Fruit fly (Drosophila melanogaster): ENCODE data around the gene TfIIA-L.

The TfIIA-L gene

dm6 chr3R:27245401-27245757 is 5.5 kb upstream of the TfIIA-L start (continued):
- TF ChIP-seq CG4820 (GFP tag; optimal IDR thresholded peaks at IDR 0.05) (no peak), Max (GFP tag; optimal IDR thresholded peaks at IDR 0.05) (no peak), her (GFP tag; optimal IDR thresholded peaks at IDR 0.05) (no peak), CG11504 (tag; optimal IDR thresholded peaks at IDR 0.05) (no peak), Dp (GFP tag; optimal IDR thresholded peaks at IDR 0.05) (peak; percentile 16), klu (GFP tag; IDR thresholded peaks at IDR 0.05) (no peak), Sox100B (GFP tag; optimal IDR thresholded peaks at IDR 0.05) (no peak), Usf (GFP tag; optimal IDR thresholded peaks at IDR 0.05) (no peak), zf30C (GFP tag; optimal IDR thresholded peaks at IDR 0.05) (no peak), CG1602 (GFP tag; optimal IDR thresholded peaks at IDR 0.05) (no peak), inv (GFP tag; IDR thresholded peaks at IDR 0.05; ENCODE audit: partially characterized antibody) (no peak), tio (GFP tag; optimal IDR thresholded peaks at IDR 0.05) (no peak), Nf-YC (tag; optimal IDR thresholded peaks at IDR 0.05) (peak; percentile 50), fd64A (GFP tag; optimal IDR thresholded peaks at IDR 0.05) (no peak), CrebB (tag; optimal IDR thresholded peaks at IDR 0.05) (peak; percentile 17), danr (GFP tag; IDR thresholded peaks at IDR 0.05) (no peak), Tbp (GFP tag; optimal IDR thresholded peaks at IDR 0.05) (no peak), CG17186 (GFP tag; optimal IDR thresholded peaks at IDR 0.05) (peak; percentile 8), sc (optimal IDR thresholded peaks at IDR 0.05) (no peak), sc (GFP tag; optimal IDR thresholded peaks at IDR 0.05) (no peak), CG13424 (tag; optimal IDR thresholded peaks at IDR 0.05) (no peak), BtbVII (GFP tag; optimal IDR thresholded peaks at IDR 0.05) (no peak), crp (GFP tag; optimal IDR thresholded peaks at IDR 0.05) (no peak), Bdp1 (GFP tag; optimal IDR thresholded peaks at IDR 0.05) (no peak), sqz (GFP tag; optimal IDR thresholded peaks at IDR 0.05) (no peak), Ets97D (GFP tag; optimal IDR thresholded peaks at IDR 0.05) (no peak), seq (GFP tag; IDR thresholded peaks at IDR 0.05) (no peak), CG9817 (tag; optimal IDR thresholded peaks at IDR 0.05) (no peak), NFAT (GFP tag; IDR thresholded peaks at IDR 0.05) (no peak), CG1233 (GFP tag; optimal IDR thresholded peaks at IDR 0.05) (no peak), cas (GFP tag; IDR thresholded peaks at IDR 0.05) (no peak), CG33557 (GFP tag; optimal IDR thresholded peaks at IDR 0.05) (no peak), Dek (tag; optimal IDR thresholded peaks at IDR 0.05) (no peak), trem (tag; optimal IDR thresholded peaks at IDR 0.05) (no peak), CG31224 (GFP tag; IDR thresholded peaks at IDR 0.05) (no peak), BEAF-32 (GFP tag; optimal IDR thresholded peaks at IDR 0.05) (peak; percentile 15), TFAM (GFP tag; optimal IDR thresholded peaks at IDR 0.05) (no peak), schlank (tag; optimal IDR thresholded peaks at IDR 0.05) (no peak), CG18599 (GFP tag; optimal IDR thresholded peaks at IDR 0.05) (no peak), phol (tag; optimal IDR thresholded peaks at IDR 0.05) (no peak), CG4404 (GFP tag; IDR thresholded peaks at IDR 0.05) (no peak), dysf (GFP tag; IDR thresholded peaks at IDR 0.05) (no peak), CG8290 (GFP tag; optimal IDR thresholded peaks at IDR 0.05) (no peak), CG8290 (tag; optimal IDR thresholded peaks at IDR 0.05) (no peak), slou (GFP tag; optimal IDR thresholded peaks at IDR 0.05) (no peak), bowl (GFP tag; IDR thresholded peaks at IDR 0.05) (no peak), CG2116 (GFP tag; optimal IDR thresholded peaks at IDR 0.05) (no peak), ase (GFP tag; IDR thresholded peaks at IDR 0.05) (no peak), sd (tag; optimal IDR thresholded peaks at IDR 0.05) (no peak), wdn (GFP tag; IDR thresholded peaks at IDR 0.05) (no peak), kay (GFP tag; optimal IDR thresholded peaks at IDR 0.05) (peak; percentile 38), CG10267 (tag; optimal IDR thresholded peaks at IDR 0.05) (no peak), Vsx1 (GFP tag; optimal IDR thresholded peaks at IDR 0.05) (no peak)

All from whole organism, embryonic.